Worm (Caenorhabditis elegans) whole organism, L1 larva: ENCODE data around the gene elpc-3.
"Not testable (repeated sequence)": the region's sequence is repeated elsewhere in the genome, so short reads cannot be mapped to it uniquely, and the experiment has no call there.

Source experiments
- aly-2 ChIP-seq: fragments of 150-350 bp; optimal IDR thresholded peaks from 2 replicates; lab custom pipeline; 2014; ENCODE audit warnings: missing biosample characterization, missing genetic modification characterization
- nhr-76 ChIP-seq: sonication (generic microtip); optimal IDR thresholded peaks from 2 replicates; lab custom pipeline; 2017; ENCODE audit warnings: missing biosample characterization, missing genetic modification characterization
- nhr-90 ChIP-seq: sonication (generic microtip); optimal IDR thresholded peaks from 2 replicates; lab custom pipeline; 2016; ENCODE audit warnings: mild to moderate bottlenecking, missing genetic modification characterization, missing compliant biosample characterization; ENCODE audit not compliant: poor library complexity
- pqm-1 ChIP-seq: sonication (generic microtip); optimal IDR thresholded peaks from 3 replicates; lab custom pipeline; 2017; ENCODE audit warnings: missing biosample characterization, missing genetic modification characterization
- xbp-1 ChIP-seq: sonication (generic microtip); optimal IDR thresholded peaks from 2 replicates; lab custom pipeline; 2016; ENCODE audit warnings: missing genetic modification characterization, missing compliant biosample characterization
- ztf-11 ChIP-seq, 2 experiments: sonication (generic microtip); optimal IDR thresholded peaks; 2 replicates each; lab custom pipeline; 2016 to 2017; ENCODE audit warnings: missing genetic modification characterization in 2 of 2, missing biosample characterization in 1 of 2, missing compliant biosample characterization in 1 of 2

elpc-3 gene

ce11 chrV:12131157-12131556 is 50.1 kb downstream of the elpc-3 start, which contains the start of gene enpp-1:
Gene enpp-1 (plus strand): TSS chrV:12131457.
- TF ChIP-seq nhr-76 (tag; lab: Kevin White, UChicago); aly-2; pqm-1 (tag; lab: Kevin White, UChicago): not testable (repeated sequence)
- TF ChIP-seq, all 84 proteins: peak for 0; not testable (repeated sequence) for 84

DNA sequence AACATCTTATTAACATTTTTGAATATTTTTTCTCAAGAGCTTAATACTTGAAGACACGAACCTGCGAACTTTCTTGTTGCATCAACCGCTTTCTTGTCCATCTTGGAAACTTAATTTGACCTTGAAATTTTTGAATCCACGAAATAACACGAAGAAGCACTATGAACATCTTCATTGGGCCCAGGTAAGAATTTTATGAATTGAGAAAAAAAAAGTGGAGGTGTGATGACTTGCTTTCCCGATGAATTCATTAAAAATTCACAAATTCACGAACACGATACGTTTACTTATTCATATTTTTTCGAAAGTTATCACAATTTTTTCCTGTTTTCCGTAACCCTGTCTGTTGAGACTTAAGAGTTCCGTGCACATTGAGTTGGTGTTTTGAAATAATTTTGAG is 50.5 kb downstream of the elpc-3 start, which contains the start of gene C27A7.6:
TSS of gene C27A7.6 (minus strand) at position 101 of the 400 bp plus-strand sequence.
- TF ChIP-seq ztf-11 (tag; optimal IDR thresholded peaks at IDR 0.05; lab: Kevin White, UChicago); xbp-1 (tag; lab: Kevin White, UChicago); nhr-90 (tag; lab: Kevin White, UChicago): not testable (repeated sequence)
